Worm (Caenorhabditis elegans) whole organism, L4 larva: Measurements from ENCODE around the gene col-13.

Experiments
- attf-4 ChIP-seq: sonication (generic microtip); optimal IDR thresholded peaks from 3 replicates; lab custom pipeline; 2017; ENCODE audit warnings: missing biosample characterization, missing genetic modification characterization
- ces-1 ChIP-seq: fragments of 150-350 bp; sonication (generic microtip); optimal IDR thresholded peaks from 4 replicates; lab custom pipeline; 2014; ENCODE audit warnings: missing biosample characterization, missing genetic modification reagents, missing genetic modification characterization
- hlh-30 ChIP-seq: sonication (generic microtip); optimal IDR thresholded peaks from 2 replicates; lab custom pipeline; 2017; ENCODE audit warnings: antibody characterized with exemption, mild to moderate bottlenecking, missing genetic modification characterization, missing compliant biosample characterization; ENCODE audit not compliant: insufficient read depth
- jun-1 ChIP-seq: fragments of 150-350 bp; optimal IDR thresholded peaks from 2 replicates; lab custom pipeline; 2014; ENCODE audit warnings: missing biosample characterization, missing genetic modification reagents, missing genetic modification characterization
- lim-7 ChIP-seq: fragments of 200-800 bp; sonication (Bioruptor generic); IDR thresholded peaks from 2 replicates; pipeline ENCODE4 v1.3.6; 2022; ENCODE audit warnings: missing genetic modification characterization, missing compliant biosample characterization
- lir-3 ChIP-seq: sonication (generic microtip); optimal IDR thresholded peaks from 2 replicates; lab custom pipeline; 2016; ENCODE audit warnings: mild to moderate bottlenecking, missing genetic modification characterization, missing compliant biosample characterization
- snpc-4 ChIP-seq: fragments of 150-350 bp; optimal IDR thresholded peaks from 2 replicates; lab custom pipeline; 2014; ENCODE audit warnings: missing biosample characterization, missing genetic modification characterization
- spr-3 ChIP-seq: fragments of 200-800 bp; sonication (Bioruptor generic); optimal IDR thresholded peaks from 2 replicates; lab custom pipeline; 2018; ENCODE audit warnings: mild to moderate bottlenecking, missing genetic modification characterization, missing compliant biosample characterization
- zag-1 ChIP-seq: fragments of 150-350 bp; optimal IDR thresholded peaks from 2 replicates; lab custom pipeline; 2014; ENCODE audit warnings: missing biosample characterization, missing genetic modification characterization

DNA sequence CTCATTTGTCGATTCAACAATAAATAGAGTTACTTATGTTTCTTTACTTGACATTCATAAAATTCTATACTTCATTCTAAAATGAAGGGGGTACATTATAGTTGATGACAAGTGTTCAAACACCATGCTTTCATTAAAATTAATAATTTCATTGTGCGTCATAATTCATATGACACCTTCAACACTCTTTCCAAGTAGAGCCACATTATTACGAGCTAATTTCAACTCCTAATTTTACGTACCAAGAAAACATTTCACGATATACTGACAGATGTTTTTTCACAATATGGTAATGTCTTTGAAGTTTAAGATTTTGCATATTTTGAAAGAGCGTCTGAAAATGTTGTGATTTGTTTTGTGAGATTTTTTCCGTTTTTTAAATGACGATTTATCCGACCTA is 43.8 kb upstream of the col-13 start:
- TF ChIP-seq lim-7 (GFP tag; lab: Robert Waterston, UW) (no peak), jun-1 (tag; lab: Kevin White, UChicago) (no peak), zag-1 (no peak), hlh-30 (tag; lab: Kevin White, UChicago) (no peak), lir-3 (tag; lab: Kevin White, UChicago) (no peak), snpc-4 (tag; lab: Kevin White, UChicago) (no peak), spr-3 (no peak), attf-4 (no peak), ces-1 (GFP tag; lab: Kevin White, UChicago) (no peak)
